Worm (Caenorhabditis elegans): Measurements from ENCODE around the gene BE0003N10.1.

The BE0003N10.1 gene

ce11 chrIII:1028233-1028632, 9.1 kb upstream of the BE0003N10.1 start:
- no peak for TF ChIP-seq ceh-18 (tag; optimal IDR thresholded peaks at IDR 0.05)
- no peak for TF ChIP-seq C38D4.7 (GFP tag; optimal IDR thresholded peaks at IDR 0.05)
- no peak for TF ChIP-seq unc-55 (GFP tag; optimal IDR thresholded peaks at IDR 0.05)
- TF ChIP-seq elt-2 (tag; optimal IDR thresholded peaks at IDR 0.05) = peak; percentile 37

ce11 chrIII:1030965-1031364, 6.3 kb upstream of the BE0003N10.1 start, which contains the start of the genes clc-26 and E_BE45912.2:
Gene clc-26 (minus strand): TSS chrIII:1031065.
Gene E_BE45912.2 (minus strand): TSS chrIII:1031103.
- TF ChIP-seq ceh-31 (tag; optimal IDR thresholded peaks at IDR 0.05) (no peak), syd-9 (tag; optimal IDR thresholded peaks at IDR 0.05) (no peak), ceh-18 (tag; optimal IDR thresholded peaks at IDR 0.05) (no peak), zip-5 (tag; optimal IDR thresholded peaks at IDR 0.05) (no peak), npax-4 (tag; optimal IDR thresholded peaks at IDR 0.05) (no peak), nfya-1 (tag; optimal IDR thresholded peaks at IDR 0.05) (no peak), hlh-15 (tag; optimal IDR thresholded peaks at IDR 0.05) (no peak), rnt-1 (tag; optimal IDR thresholded peaks at IDR 0.05) (no peak), unc-86 (tag; optimal IDR thresholded peaks at IDR 0.05) (no peak), lin-11 (tag; optimal IDR thresholded peaks at IDR 0.05) (no peak), ceh-9 (tag; optimal IDR thresholded peaks at IDR 0.05) (no peak), sox-2 (GFP tag; IDR thresholded peaks at IDR 0.05) (no peak), nhr-11 (tag; optimal IDR thresholded peaks at IDR 0.05) (no peak), pag-3 (tag; optimal IDR thresholded peaks at IDR 0.05; ENCODE audit: borderline replicate concordance) (no peak), tbx-7 (tag; optimal IDR thresholded peaks at IDR 0.05) (no peak), mec-3 (tag; optimal IDR thresholded peaks at IDR 0.05; ENCODE audit: borderline replicate concordance) (no peak)

ce11 chrIII:1034853-1035252, 2.4 kb upstream of the BE0003N10.1 start:
- no peak for TF ChIP-seq T23F11.4 (GFP tag; optimal IDR thresholded peaks at IDR 0.05)
- TF ChIP-seq unc-3 (GFP tag; conservative IDR thresholded peaks at IDR 0.05) = no peak
- TF ChIP-seq unc-3 (tag; optimal IDR thresholded peaks at IDR 0.05) = no peak
- no peak for TF ChIP-seq pqm-1 (tag; optimal IDR thresholded peaks at IDR 0.05)

- TF ChIP-seq unc-3 (GFP tag; conservative IDR thresholded peaks at IDR 0.05) (no peak), unc-3 (tag; optimal IDR thresholded peaks at IDR 0.05) (no peak), ztf-16 (tag; optimal IDR thresholded peaks at IDR 0.05) (no peak), tbx-2 (tag; optimal IDR thresholded peaks at IDR 0.05) (no peak), sox-2 (GFP tag; IDR thresholded peaks at IDR 0.05) (no peak), ttx-3 (tag; optimal IDR thresholded peaks at IDR 0.05) (no peak), madf-2 (tag; optimal IDR thresholded peaks at IDR 0.05) (no peak), fax-1 (tag; optimal IDR thresholded peaks at IDR 0.05) (no peak), ceh-18 (tag; optimal IDR thresholded peaks at IDR 0.05) (no peak), hlh-6 (tag; optimal IDR thresholded peaks at IDR 0.05) (no peak), ceh-19 (GFP tag; optimal IDR thresholded peaks at IDR 0.05) (no peak), dve-1 (tag; optimal IDR thresholded peaks at IDR 0.05) (no peak), ceh-6 (GFP tag; optimal IDR thresholded peaks at IDR 0.05) (no peak), pha-2 (tag; optimal IDR thresholded peaks at IDR 0.05) (no peak), F13H6.1 (tag; optimal IDR thresholded peaks at IDR 0.05) (no peak), ceh-9 (tag; optimal IDR thresholded peaks at IDR 0.05) (no peak)
Observed at ce11 chrIII:1040059-1040458, 2.8 kb downstream of the BE0003N10.1 start.

- no peak for TF ChIP-seq zip-5 (tag; optimal IDR thresholded peaks at IDR 0.05)
- no peak for TF ChIP-seq madf-2 (tag; optimal IDR thresholded peaks at IDR 0.05)
- TF ChIP-seq ceh-2 (tag; optimal IDR thresholded peaks at IDR 0.05) = no peak
- TF ChIP-seq ref-2 (tag; optimal IDR thresholded peaks at IDR 0.05) = no peak
- no peak for TF ChIP-seq K02D7.2 (tag; optimal IDR thresholded peaks at IDR 0.05)
- no peak for TF ChIP-seq pag-3 (tag; optimal IDR thresholded peaks at IDR 0.05; ENCODE audit: borderline replicate concordance)
- no peak for TF ChIP-seq sox-2 (GFP tag; IDR thresholded peaks at IDR 0.05)
- TF ChIP-seq odd-2 (tag; optimal IDR thresholded peaks at IDR 0.05) = no peak
- TF ChIP-seq dve-1 (tag; optimal IDR thresholded peaks at IDR 0.05) = no peak
- no peak for TF ChIP-seq ceh-6 (GFP tag; optimal IDR thresholded peaks at IDR 0.05)
- no peak for TF ChIP-seq sox-4 (tag; optimal IDR thresholded peaks at IDR 0.05)
- no peak for TF ChIP-seq rnt-1 (tag; optimal IDR thresholded peaks at IDR 0.05)
- TF ChIP-seq pros-1 (tag; optimal IDR thresholded peaks at IDR 0.05) = no peak
- no peak for TF ChIP-seq ceh-18 (tag; optimal IDR thresholded peaks at IDR 0.05)
Observed at ce11 chrIII:1043790-1044189, 6.5 kb downstream of the BE0003N10.1 start.

Data from whole organism, late embryonic.